Fruit fly (Drosophila melanogaster) whole organism, wandering third instar larva: ENCODE data around the gene Mkp.

Source experiments
- Abd-B ChIP-seq: fragments of >200 bp; optimal IDR thresholded peaks from 2 replicates; lab custom pipeline; 2017; ENCODE audit warnings: missing biosample characterization, missing genetic modification characterization
- CG32264 ChIP-seq: fragments of 200-800 bp; sonication (Bioruptor generic); optimal IDR thresholded peaks from 2 replicates; lab custom pipeline; 2016; ENCODE audit warnings: missing biosample characterization, missing genetic modification characterization
- CG9705 ChIP-seq: fragments of 200-800 bp; sonication (Bioruptor generic); optimal IDR thresholded peaks from 2 replicates; lab custom pipeline; 2018; ENCODE audit warnings: missing biosample characterization, mild to moderate bottlenecking, missing genetic modification characterization
- CrebA ChIP-seq: fragments of 200-800 bp; sonication (Bioruptor generic); optimal IDR thresholded peaks from 2 replicates; lab custom pipeline; 2016; ENCODE audit warnings: missing biosample characterization, mild to moderate bottlenecking, missing genetic modification characterization, borderline replicate concordance
- Dfd ChIP-seq: fragments of >200 bp; optimal IDR thresholded peaks from 2 replicates; lab custom pipeline; 2017; ENCODE audit warnings: missing biosample characterization, missing genetic modification characterization
- Dif ChIP-seq: fragments of 200-275, 200-300 bp; sonication (Bioruptor generic); optimal IDR thresholded peaks from 2 replicates; lab custom pipeline; 2018; ENCODE audit warnings: missing biosample characterization, missing genetic modification characterization; ENCODE audit not compliant: partially characterized antibody
- GATAd ChIP-seq: sonication (Bioruptor generic); optimal IDR thresholded peaks from 2 replicates; lab custom pipeline; 2016; ENCODE audit warnings: missing biosample characterization, missing genetic modification characterization
- HLH106 ChIP-seq: fragments of 200-800 bp; optimal IDR thresholded peaks from 3 replicates; lab custom pipeline; 2019; ENCODE audit warnings: missing biosample characterization, mild to moderate bottlenecking, missing genetic modification characterization, moderate library complexity
- Hnf4 ChIP-seq: fragments of 200-800 bp; sonication (Bioruptor generic); optimal IDR thresholded peaks from 2 replicates; lab custom pipeline; 2016; ENCODE audit warnings: missing biosample characterization, mild to moderate bottlenecking, missing genetic modification characterization
- Hr78 ChIP-seq: fragments of >200 bp; optimal IDR thresholded peaks from 2 replicates; lab custom pipeline; 2017; ENCODE audit warnings: missing biosample characterization, missing genetic modification characterization
- Hr83 ChIP-seq: fragments of 200-300 bp; sonication (Bioruptor generic); optimal IDR thresholded peaks from 2 replicates; lab custom pipeline; 2016; ENCODE audit warnings: missing biosample characterization, mild to moderate bottlenecking, missing genetic modification characterization, moderate library complexity; ENCODE audit not compliant: poor library complexity, severe bottlenecking
- Jra ChIP-seq: sonication (Bioruptor generic); optimal IDR thresholded peaks from 2 replicates; lab custom pipeline; 2016; ENCODE audit warnings: missing biosample characterization, missing genetic modification characterization
- Mio ChIP-seq: sonication (Bioruptor generic); optimal IDR thresholded peaks from 2 replicates; lab custom pipeline; 2016; ENCODE audit warnings: missing biosample characterization, missing genetic modification characterization
- Myc ChIP-seq: fragments of >200 bp; optimal IDR thresholded peaks from 2 replicates; lab custom pipeline; 2017
- N ChIP-seq: fragments of >200 bp; optimal IDR thresholded peaks from 2 replicates; lab custom pipeline; 2018; ENCODE audit warnings: missing biosample characterization, missing external identifiers, missing genetic modification characterization
- OdsH ChIP-seq: fragments of 200-800 bp; sonication (Bioruptor generic); optimal IDR thresholded peaks from 2 replicates; lab custom pipeline; 2016; ENCODE audit warnings: missing biosample characterization, mild to moderate bottlenecking, missing genetic modification characterization
- Rel ChIP-seq, 2 experiments: fragments of 200-800 bp; sonication (Bioruptor generic) in 1 of 2; optimal IDR thresholded peaks; 2 replicates in 1 of 2; 3 replicates in 1 of 2; lab custom pipeline; 2016 to 2019; ENCODE audit warnings: mild to moderate bottlenecking in 2 of 2, missing biosample characterization in 2 of 2, missing genetic modification characterization in 2 of 2, moderate library complexity in 1 of 2
- Sp1 ChIP-seq: fragments of 200-800 bp; sonication (Bioruptor generic); optimal IDR thresholded peaks from 3 replicates; lab custom pipeline; 2019; ENCODE audit warnings: missing biosample characterization, mild to moderate bottlenecking, missing genetic modification characterization, moderate library complexity
- Vsx2 ChIP-seq: fragments of 200-300, 225-300 bp; sonication (Bioruptor generic); optimal IDR thresholded peaks from 2 replicates; lab custom pipeline; 2018; ENCODE audit warnings: missing biosample characterization, missing genetic modification characterization; ENCODE audit not compliant: partially characterized antibody
- br ChIP-seq: fragments of 200-800 bp; sonication (Bioruptor generic); optimal IDR thresholded peaks from 2 replicates; lab custom pipeline; 2016; ENCODE audit warnings: missing biosample characterization, missing genetic modification characterization
- brk ChIP-seq: fragments of 200-800 bp; sonication (Bioruptor generic); optimal IDR thresholded peaks from 2 replicates; lab custom pipeline; 2016; ENCODE audit warnings: missing biosample characterization, mild to moderate bottlenecking, missing genetic modification characterization
- dl ChIP-seq, 2 experiments: fragments of 175-275, 200-275 bp in 1 of 2; fragments of 200-275 bp in 1 of 2; sonication (Bioruptor generic); optimal IDR thresholded peaks; lab custom pipeline; 2018; ENCODE audit warnings: mild to moderate bottlenecking in 2 of 2, missing biosample characterization in 2 of 2, missing genetic modification characterization in 2 of 2, moderate library complexity in 2 of 2; ENCODE audit not compliant: partially characterized antibody in 2 of 2, insufficient read depth in 1 of 2
- dmrt93B ChIP-seq: fragments of 200-800 bp; sonication (Bioruptor generic); optimal IDR thresholded peaks from 2 replicates; lab custom pipeline; 2018; ENCODE audit warnings: missing biosample characterization, mild to moderate bottlenecking, missing genetic modification characterization
- dsf ChIP-seq: sonication (Bioruptor generic); optimal IDR thresholded peaks from 2 replicates; lab custom pipeline; 2016; ENCODE audit warnings: missing biosample characterization, missing genetic modification characterization, borderline replicate concordance
- ey ChIP-seq: fragments of 200-800 bp; sonication (Bioruptor generic); optimal IDR thresholded peaks from 2 replicates; lab custom pipeline; 2016; ENCODE audit warnings: missing biosample characterization, missing genetic modification characterization
- foxo ChIP-seq, 2 experiments: fragments of 200-800 bp; sonication (Bioruptor generic); optimal IDR thresholded peaks; 2 replicates in 1 of 2; 3 replicates in 1 of 2; lab custom pipeline; 2016 to 2017; ENCODE audit warnings: missing biosample characterization in 2 of 2, missing genetic modification characterization in 2 of 2
- fru ChIP-seq: fragments of 200-800 bp; sonication (Bioruptor generic); optimal IDR thresholded peaks from 3 replicates; lab custom pipeline; 2016; ENCODE audit warnings: missing biosample characterization, mild to moderate bottlenecking, missing genetic modification characterization
- h ChIP-seq: fragments of 200-800 bp; sonication (Bioruptor generic); optimal IDR thresholded peaks from 3 replicates; lab custom pipeline; 2016; ENCODE audit warnings: missing biosample characterization, mild to moderate bottlenecking, missing genetic modification characterization
- jim ChIP-seq: fragments of 175-275, 200-325 bp; sonication (Bioruptor generic); optimal IDR thresholded peaks from 2 replicates; lab custom pipeline; 2016; ENCODE audit warnings: missing biosample characterization, mild to moderate bottlenecking, missing genetic modification characterization
- lola ChIP-seq: fragments of >200 bp; optimal IDR thresholded peaks from 2 replicates; lab custom pipeline; 2017; ENCODE audit warnings: missing biosample characterization, missing genetic modification characterization
- pan ChIP-seq: fragments of >200 bp; optimal IDR thresholded peaks from 2 replicates; lab custom pipeline; 2017
- psq ChIP-seq: fragments of 200-800 bp; sonication (Bioruptor generic); optimal IDR thresholded peaks from 3 replicates; lab custom pipeline; 2017; ENCODE audit warnings: missing biosample characterization, mild to moderate bottlenecking, missing genetic modification characterization, moderate library complexity
- rgr ChIP-seq: fragments of 200-800 bp; sonication (Bioruptor generic); optimal IDR thresholded peaks from 3 replicates; lab custom pipeline; 2016; ENCODE audit warnings: missing biosample characterization, mild to moderate bottlenecking, missing genetic modification characterization
- sage ChIP-seq: fragments of 200-800 bp; sonication (Bioruptor generic); optimal IDR thresholded peaks from 2 replicates; lab custom pipeline; 2016; ENCODE audit warnings: missing biosample characterization, mild to moderate bottlenecking, missing genetic modification characterization
- sv ChIP-seq: fragments of 200-800 bp; sonication (Bioruptor generic); optimal IDR thresholded peaks from 3 replicates; lab custom pipeline; 2016; ENCODE audit warnings: missing biosample characterization, missing genetic modification characterization
- tai ChIP-seq: sonication (Bioruptor generic); optimal IDR thresholded peaks from 2 replicates; lab custom pipeline; 2016; ENCODE audit warnings: missing biosample characterization, missing genetic modification characterization
- usp ChIP-seq: fragments of >200 bp; optimal IDR thresholded peaks from 2 replicates; lab custom pipeline; 2017; ENCODE audit warnings: missing biosample characterization, missing genetic modification characterization
- woc ChIP-seq: sonication (Bioruptor generic); optimal IDR thresholded peaks from 2 replicates; lab custom pipeline; 2016; ENCODE audit warnings: missing biosample characterization, mild to moderate bottlenecking, missing genetic modification characterization

Gene Mkp

DNA sequence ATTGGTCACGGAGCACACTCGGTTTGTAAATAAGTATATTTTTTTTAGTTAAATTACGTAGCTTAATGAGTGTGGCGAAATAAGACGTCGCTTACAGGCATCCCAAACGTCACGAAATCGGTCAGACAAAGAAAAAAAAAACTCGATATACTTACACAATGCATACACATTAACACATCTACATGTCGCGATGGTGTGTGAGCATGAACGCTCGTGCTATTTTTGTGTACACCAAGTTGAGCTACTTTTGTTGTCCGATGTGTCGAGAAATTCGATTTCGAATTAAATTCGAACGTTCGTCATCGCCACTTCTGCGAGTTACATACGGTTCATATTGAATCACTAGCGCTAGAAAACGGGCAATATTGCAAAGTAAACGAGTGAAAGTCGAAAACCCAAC is 40.8 kb upstream of the Mkp start:
- no peak for TF ChIP-seq HLH106
- TF ChIP-seq N (GFP tag; lab: Kevin White, UChicago): no peak
- peak; percentile 39 for TF ChIP-seq sage (GFP tag; lab: Kevin White, UChicago)
- TF ChIP-seq Hr83 (GFP tag; lab: Kevin White, UChicago): peak; percentile 7
- peak; percentile 18 for TF ChIP-seq CG32264 (GFP tag; lab: Kevin White, UChicago)
- peak; percentile 14 for TF ChIP-seq woc (GFP tag; lab: Kevin White, UChicago)
- TF ChIP-seq psq (GFP tag; lab: Kevin White, UChicago): no peak
- TF ChIP-seq rgr: no peak
- TF ChIP-seq brk (GFP tag; lab: Kevin White, UChicago): peak; percentile 30
- TF ChIP-seq jim (GFP tag; lab: Kevin White, UChicago): no peak
- no peak for TF ChIP-seq CrebA (GFP tag; lab: Kevin White, UChicago)

DNA sequence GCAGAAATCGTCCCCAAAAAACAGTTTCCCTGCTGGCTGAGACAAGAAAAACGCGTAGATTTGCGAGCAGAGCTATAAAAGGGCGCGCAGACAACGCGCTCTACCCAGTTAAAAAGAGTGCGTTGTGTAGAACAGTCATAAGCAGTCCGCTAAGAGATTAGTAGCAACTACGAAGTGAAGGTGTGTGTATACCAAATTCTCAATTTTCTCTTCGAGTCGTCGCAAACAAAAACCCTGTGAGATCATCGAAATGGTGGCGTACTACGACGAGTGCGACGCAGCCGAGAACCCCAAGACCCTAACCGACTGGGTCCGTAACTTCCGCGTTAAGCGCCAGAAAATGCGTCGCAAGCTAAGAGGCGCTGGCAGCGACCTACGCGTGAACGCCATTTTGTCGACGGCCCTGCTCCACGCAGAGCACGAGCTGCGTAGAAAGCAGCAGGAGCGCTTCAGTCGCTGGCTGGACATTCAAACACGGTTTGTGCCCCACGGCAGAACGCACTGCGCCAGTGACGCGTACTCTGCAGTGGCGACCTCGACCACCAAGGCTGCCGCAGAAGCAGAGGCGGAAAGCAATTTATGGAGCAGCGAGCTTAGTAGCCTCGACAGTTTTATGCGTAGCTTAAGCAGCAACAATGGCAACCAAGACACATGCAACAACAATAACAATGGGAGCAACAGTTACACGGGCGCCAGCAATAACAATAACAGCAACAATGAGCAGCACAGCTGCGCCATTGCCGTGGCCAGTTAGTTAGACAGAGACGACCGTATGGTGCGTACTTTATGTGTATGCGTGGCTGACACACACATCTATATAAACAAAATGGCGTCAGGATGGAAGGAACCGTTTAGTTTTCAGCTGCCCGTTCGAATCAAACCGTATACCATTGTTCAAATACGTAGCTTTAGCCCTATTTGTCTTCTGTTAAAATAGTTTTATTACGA is 39.9 kb upstream of the Mkp start:
- TF ChIP-seq sv: no peak
- TF ChIP-seq Hnf4 (GFP tag; lab: Kevin White, UChicago): peak; percentile 72
- no peak for TF ChIP-seq brk (GFP tag; lab: Kevin White, UChicago)
- no peak for TF ChIP-seq sage (GFP tag; lab: Kevin White, UChicago)
- no peak for TF ChIP-seq h
- no peak for TF ChIP-seq Dfd (GFP tag; lab: Kevin White, UChicago)
- no peak for TF ChIP-seq Hr78 (GFP tag; lab: Kevin White, UChicago)
- TF ChIP-seq psq (GFP tag; lab: Kevin White, UChicago): no peak
- TF ChIP-seq Mio: peak; percentile 19
- no peak for TF ChIP-seq ey
- TF ChIP-seq CrebA (GFP tag; lab: Kevin White, UChicago): no peak
- no peak for TF ChIP-seq dsf (GFP tag; lab: Kevin White, UChicago)
- peak in 1 of 2 experiments; percentile 32 for TF ChIP-seq dl (GFP tag; optimal IDR thresholded peaks at IDR 0.05; lab: Kevin White, UChicago; ENCODE audit: insufficient read depth in 1 of 2, partially characterized antibody in 2 of 2)
- TF ChIP-seq HLH106: no peak
- TF ChIP-seq OdsH: peak; percentile 14
- TF ChIP-seq Myc (lab: Kevin White, UChicago): no peak
- TF ChIP-seq br: no peak
- TF ChIP-seq rgr: no peak
- TF ChIP-seq GATAd (GFP tag; lab: Kevin White, UChicago): no peak
- TF ChIP-seq lola (GFP tag; lab: Kevin White, UChicago): no peak
- TF ChIP-seq CG9705 (GFP tag; lab: Kevin White, UChicago): no peak
- TF ChIP-seq Vsx2 (GFP tag; lab: Kevin White, UChicago): no peak
- no peak for TF ChIP-seq foxo (GFP tag; optimal IDR thresholded peaks at IDR 0.05; lab: Kevin White, UChicago)
- TF ChIP-seq Abd-B (GFP tag; lab: Kevin White, UChicago): no peak
- no peak for TF ChIP-seq pan (lab: Kevin White, UChicago)
- TF ChIP-seq jim (GFP tag; lab: Kevin White, UChicago): peak; percentile 72
- peak; percentile 56 for TF ChIP-seq tai (GFP tag; lab: Kevin White, UChicago)
- TF ChIP-seq CG32264 (GFP tag; lab: Kevin White, UChicago): no peak
- peak; percentile 76 for TF ChIP-seq Dif (GFP tag; lab: Kevin White, UChicago)
- no peak for TF ChIP-seq usp
- no peak for TF ChIP-seq Jra (GFP tag; lab: Kevin White, UChicago)
- no peak for TF ChIP-seq Rel (GFP tag; optimal IDR thresholded peaks at IDR 0.05; lab: Kevin White, UChicago)
- peak; percentile 29 for TF ChIP-seq Rel (tag; optimal IDR thresholded peaks at IDR 0.05; lab: Kevin White, UChicago)
- TF ChIP-seq dmrt93B (GFP tag; lab: Kevin White, UChicago): no peak
- TF ChIP-seq N (GFP tag; lab: Kevin White, UChicago): no peak
- TF ChIP-seq woc (GFP tag; lab: Kevin White, UChicago): no peak
- no peak for TF ChIP-seq fru (GFP tag; lab: Kevin White, UChicago)
- TF ChIP-seq Sp1: peak; percentile 28
- TF ChIP-seq Hr83 (GFP tag; lab: Kevin White, UChicago): peak; percentile 52
